Fruit fly (Drosophila melanogaster) whole organism, embryonic: ENCODE data around the gene Rpn2.

ENCODE experiments used
- CG12071 ChIP-seq: fragments of 200-800 bp; sonication (Bioruptor generic); optimal IDR thresholded peaks from 3 replicates; lab custom pipeline; 2018; ENCODE audit warnings: missing biosample characterization, mild to moderate bottlenecking, missing genetic modification characterization
- CG12769 ChIP-seq: fragments of 200-800 bp; sonication (Bioruptor generic); optimal IDR thresholded peaks from 2 replicates; lab custom pipeline; 2019; ENCODE audit warnings: missing biosample characterization, mild to moderate bottlenecking, missing genetic modification characterization, moderate library complexity
- Dfd ChIP-seq, 2 experiments: fragments of >200 bp; optimal IDR thresholded peaks; 2 replicates each; lab custom pipeline; 2017; ENCODE audit warnings: missing biosample characterization in 2 of 2, missing genetic modification characterization in 2 of 2
- Doc2 ChIP-seq: fragments of 200-800 bp; sonication (Bioruptor generic); IDR thresholded peaks from 2 replicates; pipeline ENCODE4 v1.3.6; 2022; ENCODE audit warnings: missing biosample characterization, missing genetic modification characterization
- bcd ChIP-seq: fragments of 200-800 bp; sonication (Bioruptor generic); optimal IDR thresholded peaks from 2 replicates; lab custom pipeline; 2017; ENCODE audit warnings: missing biosample characterization, mild to moderate bottlenecking, missing genetic modification characterization
- knrl ChIP-seq: fragments of 200-800 bp; sonication (Bioruptor generic); IDR thresholded peaks from 3 replicates; pipeline ENCODE4 v1.3.6; 2022; ENCODE audit warnings: missing biosample characterization, missing genetic modification characterization; ENCODE audit not compliant: partially characterized antibody
- pb ChIP-seq: fragments of 200-800 bp; sonication (Bioruptor generic); optimal IDR thresholded peaks from 3 replicates; lab custom pipeline; 2016; ENCODE audit warnings: missing biosample characterization, missing genetic modification characterization
- psq ChIP-seq: fragments of 200-800 bp; sonication (Bioruptor generic); optimal IDR thresholded peaks from 2 replicates; lab custom pipeline; 2017; ENCODE audit warnings: missing biosample characterization, missing genetic modification characterization

- TF ChIP-seq CG12769 (tag; lab: Kevin White, UChicago) (peak; percentile 71), pb (GFP tag; lab: Kevin White, UChicago) (peak; percentile 60), psq (GFP tag; lab: Kevin White, UChicago) (peak; percentile 18), Doc2 (peak; percentile 51; the same call in 1 of the 2 replicates), Dfd (GFP tag; optimal IDR thresholded peaks at IDR 0.05; lab: Kevin White, UChicago) (no peak), bcd (GFP tag; lab: Kevin White, UChicago) (peak; percentile 74), CG12071 (GFP tag; lab: Kevin White, UChicago) (peak; percentile 76), knrl (GFP tag; lab: Robert Waterston, UW) (no peak)
These were observed 51.5 kb downstream of the Rpn2 start for dm6 chr3R:29204612-29205480.
